Fruit fly (Drosophila melanogaster) whole organism, embryonic: ENCODE data around the gene Rab3-GEF.
A peak's percentile ranks its signal among the peaks of the same experiment; 100 is the strongest.

Experiments
- B-H1 ChIP-seq: fragments of 200-800 bp; sonication (Bioruptor generic); IDR thresholded peaks from 3 replicates; pipeline ENCODE4 v1.3.6; 2022; ENCODE audit warnings: missing biosample characterization, missing genetic modification characterization
- Bteb2 ChIP-seq: fragments of 200-800 bp; sonication (Bioruptor generic); optimal IDR thresholded peaks from 2 replicates; lab custom pipeline; 2016; ENCODE audit warnings: missing biosample characterization, missing genetic modification characterization
- CG10267 ChIP-seq: fragments of 200-800 bp; sonication (Bioruptor generic); optimal IDR thresholded peaks from 2 replicates; lab custom pipeline; 2018; ENCODE audit warnings: missing biosample characterization, mild to moderate bottlenecking, missing genetic modification characterization, moderate library complexity
- CG10565 ChIP-seq: fragments of 200-800 bp; sonication (Bioruptor generic); optimal IDR thresholded peaks from 3 replicates; lab custom pipeline; 2016; ENCODE audit warnings: missing biosample characterization, mild to moderate bottlenecking, missing genetic modification characterization
- CG12155 ChIP-seq: fragments of 200-800 bp; sonication (Bioruptor generic); optimal IDR thresholded peaks from 3 replicates; lab custom pipeline; 2016; ENCODE audit warnings: missing biosample characterization, missing genetic modification characterization
- CG12659 ChIP-seq: fragments of 200-800 bp; sonication (Bioruptor generic); optimal IDR thresholded peaks from 3 replicates; lab custom pipeline; 2017; ENCODE audit warnings: mild to moderate bottlenecking, missing biosample characterization, missing genetic modification reagents, missing genetic modification characterization
- CG13775 ChIP-seq: fragments of 200-800 bp; sonication (Bioruptor generic); optimal IDR thresholded peaks from 3 replicates; lab custom pipeline; 2017; ENCODE audit warnings: missing biosample characterization, mild to moderate bottlenecking, missing genetic modification characterization
- CG16863 ChIP-seq: fragments of 200-800 bp; sonication (Bioruptor generic); optimal IDR thresholded peaks from 3 replicates; lab custom pipeline; 2016; ENCODE audit warnings: missing biosample characterization, missing genetic modification characterization
- CG17359 ChIP-seq: fragments of 200-800 bp; sonication (Bioruptor generic); optimal IDR thresholded peaks from 3 replicates; lab custom pipeline; 2018; ENCODE audit warnings: missing biosample characterization, mild to moderate bottlenecking, missing genetic modification characterization, moderate library complexity
- CG2116 ChIP-seq: fragments of 200-800 bp; sonication (Bioruptor generic); optimal IDR thresholded peaks from 3 replicates; lab custom pipeline; 2018; ENCODE audit warnings: missing biosample characterization, mild to moderate bottlenecking, missing genetic modification characterization
- CG31365 ChIP-seq: fragments of 200-800 bp; sonication (Bioruptor generic); optimal IDR thresholded peaks from 2 replicates; lab custom pipeline; 2018; ENCODE audit warnings: missing biosample characterization, mild to moderate bottlenecking, missing genetic modification characterization
- CG32767 ChIP-seq: fragments of 200-800 bp; sonication (Bioruptor generic); IDR thresholded peaks from 2 replicates; pipeline ENCODE4 v1.3.6; 2022; ENCODE audit warnings: missing biosample characterization, missing genetic modification characterization
- CG34376 ChIP-seq: fragments of 200-800 bp; sonication (Bioruptor generic); optimal IDR thresholded peaks from 2 replicates; lab custom pipeline; 2018; ENCODE audit warnings: missing biosample characterization, mild to moderate bottlenecking, missing genetic modification characterization
- CG3847 ChIP-seq: fragments of 200-800 bp; sonication (Bioruptor generic); IDR thresholded peaks from 2 replicates; pipeline ENCODE4 v1.3.6; 2022; ENCODE audit warnings: missing biosample characterization, missing genetic modification characterization
- CG4424 ChIP-seq: fragments of 200-800 bp; sonication (Bioruptor generic); optimal IDR thresholded peaks from 3 replicates; lab custom pipeline; 2016; ENCODE audit warnings: missing biosample characterization, missing genetic modification characterization
- CG4820 ChIP-seq: fragments of 200-800 bp; sonication (Bioruptor generic); optimal IDR thresholded peaks from 3 replicates; lab custom pipeline; 2016; ENCODE audit warnings: missing biosample characterization, missing genetic modification characterization
- CG6654 ChIP-seq: fragments of 200-800 bp; sonication (Bioruptor generic); optimal IDR thresholded peaks from 2 replicates; lab custom pipeline; 2017; ENCODE audit warnings: missing biosample characterization, mild to moderate bottlenecking, missing genetic modification characterization
- CG6765 ChIP-seq: fragments of 200-800 bp; sonication (Bioruptor generic); optimal IDR thresholded peaks from 3 replicates; lab custom pipeline; 2017; ENCODE audit warnings: missing biosample characterization, mild to moderate bottlenecking, missing genetic modification characterization
- CG7357 ChIP-seq: fragments of 200-800 bp; sonication (Bioruptor generic); IDR thresholded peaks from 3 replicates; pipeline ENCODE4 v1.3.6; 2022; ENCODE audit warnings: missing biosample characterization, missing genetic modification characterization
- CG9215 ChIP-seq: fragments of 200-800 bp; sonication (Bioruptor generic); IDR thresholded peaks from 2 replicates; pipeline ENCODE4 v1.3.6; 2022; ENCODE audit warnings: missing biosample characterization, missing genetic modification characterization
- E2f2 ChIP-seq: fragments of 200-800 bp; sonication (Bioruptor generic); IDR thresholded peaks from 2 replicates; pipeline ENCODE4 v1.3.6; 2022; ENCODE audit warnings: missing biosample characterization, missing genetic modification characterization
- Hmr ChIP-seq: fragments of 200-800 bp; sonication (Bioruptor generic); optimal IDR thresholded peaks from 3 replicates; lab custom pipeline; 2017; ENCODE audit warnings: mild to moderate bottlenecking, missing biosample characterization, missing genetic modification reagents, missing genetic modification characterization
- Jarid2 ChIP-seq: fragments of 200-800 bp; sonication (Bioruptor generic); optimal IDR thresholded peaks from 3 replicates; lab custom pipeline; 2017; ENCODE audit warnings: mild to moderate bottlenecking, missing biosample characterization, missing genetic modification reagents, missing genetic modification characterization
- MBD-R2 ChIP-seq: fragments of 200-800 bp; sonication (Bioruptor generic); IDR thresholded peaks from 2 replicates; pipeline ENCODE4 v1.3.6; 2022; ENCODE audit warnings: missing biosample characterization, missing genetic modification characterization
- MTF-1 ChIP-seq: fragments of 200-800 bp; sonication (Bioruptor generic); optimal IDR thresholded peaks from 2 replicates; lab custom pipeline; 2018; ENCODE audit warnings: missing biosample characterization, mild to moderate bottlenecking, missing genetic modification characterization, borderline replicate concordance
- Mrtf ChIP-seq: fragments of 200-800 bp; sonication (Bioruptor generic); IDR thresholded peaks from 3 replicates; pipeline ENCODE4 v1.3.6; 2022; ENCODE audit warnings: missing biosample characterization, missing genetic modification characterization
- NfI ChIP-seq: fragments of 200-800 bp; sonication (Bioruptor generic); optimal IDR thresholded peaks from 3 replicates; lab custom pipeline; 2018; ENCODE audit warnings: missing biosample characterization, mild to moderate bottlenecking, missing genetic modification characterization, moderate library complexity
- Pdp1 ChIP-seq, 2 experiments: fragments of 200-800 bp; sonication (Bioruptor generic); optimal IDR thresholded peaks; 3 replicates each; lab custom pipeline; 2016; ENCODE audit warnings: missing biosample characterization in 2 of 2, missing genetic modification characterization in 2 of 2, mild to moderate bottlenecking in 1 of 2, moderate library complexity in 1 of 2
- Ptx1 ChIP-seq: fragments of 200-800 bp; sonication (Bioruptor generic); IDR thresholded peaks from 2 replicates; pipeline ENCODE4 v1.3.6; 2022; ENCODE audit warnings: missing biosample characterization, missing genetic modification characterization
- YL-1 ChIP-seq: fragments of 200-800 bp; sonication (Bioruptor generic); optimal IDR thresholded peaks from 3 replicates; lab custom pipeline; 2017; ENCODE audit warnings: missing biosample characterization, mild to moderate bottlenecking, missing genetic modification characterization
- amos ChIP-seq: fragments of 200-800 bp; sonication (Bioruptor generic); IDR thresholded peaks from 2 replicates; pipeline ENCODE4 v1.3.6; 2022; ENCODE audit warnings: missing biosample characterization, missing genetic modification characterization; ENCODE audit not compliant: partially characterized antibody
- ara ChIP-seq: fragments of 200-800 bp; sonication (Bioruptor generic); IDR thresholded peaks from 2 replicates; pipeline ENCODE4 v1.3.6; 2022; ENCODE audit warnings: missing biosample characterization, missing genetic modification characterization
- bbx ChIP-seq: fragments of 200-800 bp; sonication (Bioruptor generic); IDR thresholded peaks from 2 replicates; pipeline ENCODE4 v1.3.6; 2022; ENCODE audit warnings: missing biosample characterization, missing genetic modification characterization; ENCODE audit not compliant: partially characterized antibody
- cad ChIP-seq: fragments of >200 bp; optimal IDR thresholded peaks from 2 replicates; lab custom pipeline; 2017; ENCODE audit warnings: missing biosample characterization, missing genetic modification characterization
- chinmo ChIP-seq: fragments of 200-800 bp; sonication (Bioruptor generic); IDR thresholded peaks from 4 replicates; pipeline ENCODE4 v1.3.6; 2022; ENCODE audit warnings: missing biosample characterization, missing genetic modification characterization; ENCODE audit not compliant: partially characterized antibody
- da ChIP-seq: fragments of 200-800 bp; sonication (Bioruptor generic); optimal IDR thresholded peaks from 2 replicates; lab custom pipeline; 2016; ENCODE audit warnings: missing biosample characterization, missing genetic modification characterization
- lilli ChIP-seq: fragments of 200-800 bp; sonication (Bioruptor generic); optimal IDR thresholded peaks from 3 replicates; lab custom pipeline; 2016; ENCODE audit warnings: missing biosample characterization, missing genetic modification characterization
- phol ChIP-seq: fragments of 200-800 bp; sonication (Bioruptor generic); optimal IDR thresholded peaks from 3 replicates; lab custom pipeline; 2018; ENCODE audit warnings: missing biosample characterization, mild to moderate bottlenecking, missing genetic modification characterization, moderate library complexity
- repo ChIP-seq: fragments of 200-800 bp; sonication (Bioruptor generic); optimal IDR thresholded peaks from 2 replicates; lab custom pipeline; 2016; ENCODE audit warnings: missing biosample characterization, missing genetic modification characterization
- row ChIP-seq: fragments of 200-800 bp; sonication (Bioruptor generic); IDR thresholded peaks from 3 replicates; pipeline ENCODE4 v1.3.6; 2022; ENCODE audit warnings: missing biosample characterization, missing genetic modification characterization
- scrt ChIP-seq: fragments of 200-800 bp; sonication (Bioruptor generic); optimal IDR thresholded peaks from 2 replicates; lab custom pipeline; 2018; ENCODE audit warnings: missing biosample characterization, mild to moderate bottlenecking, missing genetic modification characterization, moderate library complexity
- sens ChIP-seq: fragments of 200-800 bp; sonication (Bioruptor generic); peaks from one replicate; lab custom pipeline; 2016; ENCODE audit warnings: missing biosample characterization, missing genetic modification characterization
- tio ChIP-seq: fragments of 200-800 bp; sonication (Bioruptor generic); optimal IDR thresholded peaks from 2 replicates; lab custom pipeline; 2017; ENCODE audit warnings: missing biosample characterization, missing genetic modification characterization, inconsistent platforms

Rab3-GEF gene

DNA sequence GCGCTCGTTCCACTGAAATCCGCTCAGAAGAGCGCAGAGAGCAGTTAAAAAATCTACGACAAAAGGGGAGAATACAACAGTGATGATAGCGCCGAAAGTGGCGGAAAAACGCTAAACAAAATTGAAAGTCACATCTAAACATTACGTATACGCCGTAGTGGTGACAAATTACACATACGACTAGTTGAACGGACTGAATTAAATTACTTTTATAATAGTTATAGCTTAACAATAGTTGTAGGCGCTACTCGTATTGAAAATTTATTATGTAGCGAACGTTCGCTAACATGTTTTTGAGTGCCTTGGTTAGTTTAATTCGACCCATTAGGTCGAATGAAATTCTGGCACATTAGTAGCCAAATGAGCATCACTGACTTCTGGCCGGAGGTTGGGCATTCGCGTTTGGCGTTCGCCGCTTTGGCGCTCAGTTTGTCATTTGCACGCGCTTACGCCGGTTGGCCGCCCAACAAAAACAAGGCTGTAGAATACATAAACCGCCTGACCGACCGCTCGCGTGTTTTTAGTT is 45.7 kb upstream of the Rab3-GEF start, which contains the start of gene CG5541 (continued):
- TF ChIP-seq CG6765 (peak; percentile 26), Bteb2 (GFP tag; lab: Kevin White, UChicago) (no peak), CG32767 (GFP tag; lab: Robert Waterston, UW) (no peak), ara (no peak), chinmo (GFP tag; lab: Robert Waterston, UW) (no peak), Pdp1 (GFP tag; optimal IDR thresholded peaks at IDR 0.05; lab: Kevin White, UChicago) (peak in 1 of 2 experiments; percentile 66), Ptx1 (GFP tag; lab: Robert Waterston, UW) (no peak), Mrtf (GFP tag; lab: Robert Waterston, UW) (no peak), amos (GFP tag; lab: Robert Waterston, UW) (peak; percentile 25; the same call in 1 of the 2 replicates), CG34376 (GFP tag; lab: Kevin White, UChicago) (peak; percentile 67), Hmr (GFP tag; lab: Kevin White, UChicago) (peak; percentile 33), E2f2 (GFP tag; lab: Robert Waterston, UW) (no peak), MTF-1 (GFP tag; lab: Kevin White, UChicago) (no peak), CG17359 (tag; lab: Kevin White, UChicago) (no peak), CG31365 (tag; lab: Kevin White, UChicago) (no peak), NfI (GFP tag; lab: Kevin White, UChicago) (peak; percentile 17), CG12659 (peak; percentile 32), cad (no peak), tio (no peak), YL-1 (no peak), sens (GFP tag; lab: Kevin White, UChicago) (peak; percentile 81), repo (GFP tag; lab: Kevin White, UChicago) (no peak), da (GFP tag; lab: Kevin White, UChicago) (no peak), CG10267 (tag; lab: Kevin White, UChicago) (no peak), CG4820 (GFP tag; lab: Kevin White, UChicago) (no peak), lilli (GFP tag; lab: Kevin White, UChicago) (peak; percentile 42), CG12155 (GFP tag; lab: Kevin White, UChicago) (no peak), CG10565 (GFP tag; lab: Kevin White, UChicago) (no peak), scrt (GFP tag; lab: Kevin White, UChicago) (peak; percentile 4), CG4424 (GFP tag; lab: Kevin White, UChicago) (no peak), CG3847 (no peak; the same call in 1 of the 2 replicates), Jarid2 (GFP tag; lab: Kevin White, UChicago) (peak; percentile 58), CG9215 (GFP tag; lab: Robert Waterston, UW) (0 out of 2 replicates have a peak, but pooled peaks have one; percentile 6), row (GFP tag; lab: Robert Waterston, UW) (peak; percentile 92), CG7357 (GFP tag; lab: Robert Waterston, UW) (no peak), CG13775 (GFP tag; lab: Kevin White, UChicago) (peak; percentile 22), CG6654 (GFP tag; lab: Kevin White, UChicago) (no peak), B-H1 (GFP tag; lab: Robert Waterston, UW) (no peak), phol (tag; lab: Kevin White, UChicago) (peak; percentile 6), bbx (GFP tag; lab: Robert Waterston, UW) (no peak), CG2116 (no peak), CG16863 (GFP tag; lab: Kevin White, UChicago) (no peak), MBD-R2 (no peak)
